Fruit fly (Drosophila melanogaster) whole organism, embryonic: ENCODE results near the gene Plzf.
A peak's percentile ranks its signal among the peaks of the same experiment; 100 is the strongest.

Experiments
- Aef1 ChIP-seq: fragments of 200-800 bp; sonication (Bioruptor generic); IDR thresholded peaks from 3 replicates; pipeline ENCODE4 v1.3.6; 2022; ENCODE audit warnings: missing biosample characterization, missing genetic modification characterization
- CG10654 ChIP-seq: fragments of 200-800 bp; sonication (Bioruptor generic); optimal IDR thresholded peaks from 2 replicates; lab custom pipeline; 2016; ENCODE audit warnings: missing biosample characterization, missing genetic modification characterization
- CG11085 ChIP-seq: fragments of 200-800 bp; sonication (Bioruptor generic); IDR thresholded peaks from 2 replicates; pipeline ENCODE4 v1.3.6; 2022; ENCODE audit warnings: missing biosample characterization, missing genetic modification characterization
- CG12219 ChIP-seq: fragments of 200-800 bp; sonication (Bioruptor generic); optimal IDR thresholded peaks from 3 replicates; lab custom pipeline; 2018; ENCODE audit warnings: missing biosample characterization, mild to moderate bottlenecking, missing genetic modification characterization
- CG13624 ChIP-seq: fragments of 200-800 bp; sonication (Bioruptor generic); optimal IDR thresholded peaks from 2 replicates; lab custom pipeline; 2016; ENCODE audit warnings: missing biosample characterization, missing genetic modification characterization
- CG17385 ChIP-seq: fragments of 200-800 bp; sonication (Bioruptor generic); optimal IDR thresholded peaks from 3 replicates; lab custom pipeline; 2018; ENCODE audit warnings: missing biosample characterization, mild to moderate bottlenecking, missing genetic modification characterization
- CG17612 ChIP-seq: fragments of 200-800 bp; sonication (Bioruptor generic); IDR thresholded peaks from 2 replicates; pipeline ENCODE4 v1.3.6; 2022; ENCODE audit warnings: missing biosample characterization, missing genetic modification characterization
- CG17912 ChIP-seq: fragments of 200-800 bp; sonication (Bioruptor generic); optimal IDR thresholded peaks from 2 replicates; lab custom pipeline; 2018; ENCODE audit warnings: missing biosample characterization, mild to moderate bottlenecking, missing genetic modification characterization
- CG18011 ChIP-seq: fragments of 200-800 bp; sonication (Bioruptor generic); optimal IDR thresholded peaks from 2 replicates; lab custom pipeline; 2017; ENCODE audit warnings: missing biosample characterization, missing genetic modification characterization, mild to moderate bottlenecking, moderate library complexity, missing genotype
- CG1832 ChIP-seq: fragments of 200-800 bp; sonication (Bioruptor generic); optimal IDR thresholded peaks from 2 replicates; lab custom pipeline; 2017; ENCODE audit warnings: missing biosample characterization, mild to moderate bottlenecking, missing genetic modification characterization, inconsistent platforms
- CG2199 ChIP-seq: fragments of 200-800 bp; sonication (Bioruptor generic); IDR thresholded peaks from 3 replicates; pipeline ENCODE4 v1.3.6; 2022; ENCODE audit warnings: missing biosample characterization, missing genetic modification characterization
- CG2712 ChIP-seq: fragments of 200-800 bp; optimal IDR thresholded peaks from 3 replicates; lab custom pipeline; 2019; ENCODE audit warnings: missing biosample characterization, mild to moderate bottlenecking, missing genetic modification characterization, moderate library complexity
- CG30020 ChIP-seq: fragments of 200-800 bp; optimal IDR thresholded peaks from 2 replicates; lab custom pipeline; 2019; ENCODE audit warnings: missing biosample characterization, mild to moderate bottlenecking, missing genetic modification characterization, moderate library complexity
- CG34422 ChIP-seq: fragments of 200-800 bp; sonication (Bioruptor generic); IDR thresholded peaks from 3 replicates; pipeline ENCODE4 v1.3.6; 2022; ENCODE audit warnings: missing biosample characterization, missing genetic modification characterization
- CG4282 ChIP-seq: fragments of 200-800 bp; sonication (Bioruptor generic); optimal IDR thresholded peaks from 2 replicates; lab custom pipeline; 2016; ENCODE audit warnings: missing biosample characterization, missing genetic modification characterization
- CG4617 ChIP-seq: fragments of 200-800 bp; sonication (Bioruptor generic); optimal IDR thresholded peaks from 3 replicates; lab custom pipeline; 2016; ENCODE audit warnings: missing biosample characterization, missing genetic modification characterization, borderline replicate concordance
- CG6272 ChIP-seq: fragments of 200-800 bp; sonication (Bioruptor generic); IDR thresholded peaks from 2 replicates; pipeline ENCODE4 v1.3.6; 2022; ENCODE audit warnings: missing biosample characterization, missing genetic modification characterization
- CG8281 ChIP-seq: fragments of 200-800 bp; sonication (Bioruptor generic); optimal IDR thresholded peaks from 2 replicates; lab custom pipeline; 2018; ENCODE audit warnings: missing biosample characterization, mild to moderate bottlenecking, missing genetic modification characterization, moderate library complexity
- CG8388 ChIP-seq: fragments of 200-800 bp; sonication (Bioruptor generic); optimal IDR thresholded peaks from 2 replicates; lab custom pipeline; 2019; ENCODE audit warnings: missing biosample characterization, mild to moderate bottlenecking, missing genetic modification characterization, moderate library complexity
- CoRest ChIP-seq: fragments of 200-800 bp; sonication (Bioruptor generic); optimal IDR thresholded peaks from 3 replicates; lab custom pipeline; 2018; ENCODE audit warnings: missing biosample characterization, mild to moderate bottlenecking, missing genetic modification characterization, moderate library complexity
- D19B ChIP-seq: fragments of 200-800 bp; sonication (Bioruptor generic); optimal IDR thresholded peaks from 2 replicates; lab custom pipeline; 2017; ENCODE audit warnings: missing biosample characterization, mild to moderate bottlenecking, missing genetic modification characterization
- Deaf1 ChIP-seq: fragments of 200-800 bp; optimal IDR thresholded peaks from 3 replicates; lab custom pipeline; 2019; ENCODE audit warnings: missing biosample characterization, mild to moderate bottlenecking, missing genetic modification characterization, moderate library complexity
- Doc2 ChIP-seq: fragments of 200-800 bp; sonication (Bioruptor generic); IDR thresholded peaks from 2 replicates; pipeline ENCODE4 v1.3.6; 2022; ENCODE audit warnings: missing biosample characterization, missing genetic modification characterization
- Doc3 ChIP-seq: fragments of 200-800 bp; sonication (Bioruptor generic); IDR thresholded peaks from 3 replicates; pipeline ENCODE4 v1.3.6; 2022; ENCODE audit warnings: missing biosample characterization, missing genetic modification characterization; ENCODE audit not compliant: partially characterized antibody
- Dref ChIP-seq: fragments of 200-800 bp; sonication (Bioruptor generic); IDR thresholded peaks from 2 replicates; pipeline ENCODE4 v1.3.6; 2022; ENCODE audit warnings: missing biosample characterization, missing genetic modification characterization
- ERR ChIP-seq: fragments of 200-800 bp; sonication (Bioruptor generic); optimal IDR thresholded peaks from 2 replicates; lab custom pipeline; 2016; ENCODE audit warnings: missing biosample characterization, missing genetic modification characterization
- Gug ChIP-seq: fragments of 200-800 bp; sonication (Bioruptor generic); IDR thresholded peaks from 4 replicates; pipeline ENCODE4 v1.3.6; 2022; ENCODE audit warnings: missing biosample characterization, missing genetic modification characterization
- Hsf ChIP-seq: fragments of 200-800 bp; sonication (Bioruptor generic); optimal IDR thresholded peaks from 3 replicates; lab custom pipeline; 2016; ENCODE audit warnings: missing biosample characterization, missing genetic modification characterization
- Kr ChIP-seq: fragments of 200-800 bp; sonication (Bioruptor generic); optimal IDR thresholded peaks from 2 replicates; lab custom pipeline; 2017; ENCODE audit warnings: missing biosample characterization, mild to moderate bottlenecking, missing genetic modification characterization
- NFAT ChIP-seq: fragments of 200-800 bp; sonication (Bioruptor generic); IDR thresholded peaks from 2 replicates; pipeline ENCODE4 v1.3.6; 2022; ENCODE audit warnings: missing biosample characterization, missing genetic modification characterization
- Nf-YA ChIP-seq: fragments of 200-800 bp; sonication (Bioruptor generic); IDR thresholded peaks from 2 replicates; pipeline ENCODE4 v1.3.6; 2022; ENCODE audit warnings: missing biosample characterization, missing genetic modification characterization
- Nf-YC ChIP-seq: fragments of 200-800 bp; optimal IDR thresholded peaks from 3 replicates; lab custom pipeline; 2019; ENCODE audit warnings: missing biosample characterization, mild to moderate bottlenecking, missing genetic modification characterization, moderate library complexity
- Poxn ChIP-seq: fragments of 200-800 bp; sonication (Bioruptor generic); IDR thresholded peaks from 2 replicates; pipeline ENCODE4 v1.3.6; 2022; ENCODE audit warnings: missing biosample characterization, missing genetic modification characterization
- Side ChIP-seq: fragments of 200-800 bp; sonication (Bioruptor generic); optimal IDR thresholded peaks from 2 replicates; lab custom pipeline; 2016; ENCODE audit warnings: missing biosample characterization, missing genetic modification characterization
- bcd ChIP-seq: fragments of 200-800 bp; sonication (Bioruptor generic); optimal IDR thresholded peaks from 2 replicates; lab custom pipeline; 2017; ENCODE audit warnings: missing biosample characterization, mild to moderate bottlenecking, missing genetic modification characterization
- bowl ChIP-seq: fragments of 200-800 bp; sonication (Bioruptor generic); IDR thresholded peaks from 2 replicates; pipeline ENCODE4 v1.3.6; 2022; ENCODE audit warnings: missing biosample characterization, missing genetic modification characterization
- cato ChIP-seq: fragments of 200-800 bp; sonication (Bioruptor generic); optimal IDR thresholded peaks from 2 replicates; lab custom pipeline; 2016; ENCODE audit warnings: missing biosample characterization, missing genetic modification characterization, borderline replicate concordance
- chif ChIP-seq, 2 experiments: fragments of 200-800 bp; sonication (Bioruptor generic); optimal IDR thresholded peaks; 3 replicates each; lab custom pipeline; 2016; ENCODE audit warnings: missing biosample characterization in 2 of 2, missing genetic modification characterization in 2 of 2
- chm ChIP-seq: fragments of 200-800 bp; sonication (Bioruptor generic); IDR thresholded peaks from 2 replicates; pipeline ENCODE4 v1.3.6; 2022; ENCODE audit warnings: missing biosample characterization, missing genetic modification characterization
- disco-r ChIP-seq: fragments of 200-800 bp; sonication (Bioruptor generic); optimal IDR thresholded peaks from 2 replicates; lab custom pipeline; 2016; ENCODE audit warnings: missing biosample characterization, missing genetic modification characterization
- emc ChIP-seq: fragments of 200-800 bp; sonication (Bioruptor generic); optimal IDR thresholded peaks from 2 replicates; lab custom pipeline; 2016; ENCODE audit warnings: missing biosample characterization, missing genetic modification characterization
- fd96Cb ChIP-seq: fragments of 200-800 bp; sonication (Bioruptor generic); optimal IDR thresholded peaks from 2 replicates; lab custom pipeline; 2018; ENCODE audit warnings: missing biosample characterization, mild to moderate bottlenecking, missing genetic modification characterization, moderate library complexity
- gt ChIP-seq: fragments of 200-800 bp; sonication (Bioruptor generic); IDR thresholded peaks from 2 replicates; pipeline ENCODE4 v1.3.6; 2022; ENCODE audit warnings: missing biosample characterization, missing genetic modification characterization
- mirr ChIP-seq: fragments of 200-800 bp; sonication (Bioruptor generic); optimal IDR thresholded peaks from 3 replicates; lab custom pipeline; 2018; ENCODE audit warnings: missing biosample characterization, mild to moderate bottlenecking, missing genetic modification characterization
- onecut ChIP-seq: fragments of 200-800 bp; sonication (Bioruptor generic); IDR thresholded peaks from 2 replicates; pipeline ENCODE4 v1.3.6; 2022; ENCODE audit warnings: missing biosample characterization, missing genetic modification characterization
- otp ChIP-seq: fragments of 200-800 bp; sonication (Bioruptor generic); IDR thresholded peaks from 3 replicates; pipeline ENCODE4, ENCODE4 v1.3.6; 2022; ENCODE audit warnings: missing biosample characterization, missing genetic modification characterization
- salm ChIP-seq: fragments of 200-800 bp; sonication (Bioruptor generic); optimal IDR thresholded peaks from 2 replicates; lab custom pipeline; 2018; ENCODE audit warnings: missing biosample characterization, mild to moderate bottlenecking, missing genetic modification characterization
- schlank ChIP-seq: fragments of 200-800 bp; sonication (Bioruptor generic); optimal IDR thresholded peaks from 2 replicates; lab custom pipeline; 2018; ENCODE audit warnings: missing biosample characterization, mild to moderate bottlenecking, missing genetic modification characterization
- slp2 ChIP-seq: fragments of 200-800 bp; sonication (Bioruptor generic); optimal IDR thresholded peaks from 2 replicates; lab custom pipeline; 2016; ENCODE audit warnings: missing biosample characterization, missing genetic modification characterization
- sqz ChIP-seq: fragments of 200-800 bp; sonication (Bioruptor generic); optimal IDR thresholded peaks from 3 replicates; lab custom pipeline; 2018; ENCODE audit warnings: missing biosample characterization, mild to moderate bottlenecking, missing genetic modification characterization
- toy ChIP-seq: fragments of 200-800 bp; sonication (Bioruptor generic); IDR thresholded peaks from 2 replicates; pipeline ENCODE4 v1.3.6; 2022; ENCODE audit warnings: missing biosample characterization, missing genetic modification characterization
- zfh2 ChIP-seq: fragments of 200-800 bp; sonication (Bioruptor generic); optimal IDR thresholded peaks from 2 replicates; lab custom pipeline; 2016; ENCODE audit warnings: missing biosample characterization, missing genetic modification characterization

Plzf gene

dm6 chr2L:12007331-12007791, 41.4 kb downstream of the Plzf start (continued):
- TF ChIP-seq CG11085 (GFP tag; lab: Robert Waterston, UW) (no peak), Deaf1 (tag; lab: Kevin White, UChicago) (peak; percentile 92), Kr (GFP tag; lab: Kevin White, UChicago) (peak; percentile 90), gt (no peak), CG8388 (peak; percentile 59), CG10654 (no peak), Aef1 (GFP tag; lab: Robert Waterston, UW) (no peak), CG2712 (tag; lab: Kevin White, UChicago) (peak; percentile 66), disco-r (GFP tag; lab: Kevin White, UChicago) (peak; percentile 50), bowl (GFP tag; lab: Robert Waterston, UW) (no peak), CG4282 (GFP tag; lab: Kevin White, UChicago) (no peak), sqz (GFP tag; lab: Kevin White, UChicago) (peak; percentile 96), Nf-YA (GFP tag; lab: Robert Waterston, UW) (no peak), bcd (GFP tag; lab: Kevin White, UChicago) (peak; percentile 32), cato (GFP tag; lab: Kevin White, UChicago) (no peak), CG17385 (GFP tag; lab: Kevin White, UChicago) (peak; percentile 76), CG12219 (GFP tag; lab: Kevin White, UChicago) (peak; percentile 85), CG17612 (GFP tag; lab: Robert Waterston, UW) (no peak), Gug (GFP tag; lab: Robert Waterston, UW) (0 out of 4 replicates have a peak, but pooled peaks have one; percentile 15), CG4617 (GFP tag; lab: Kevin White, UChicago) (no peak), Dref (GFP tag; lab: Robert Waterston, UW) (no peak), onecut (peak; percentile 92), Doc2 (GFP tag; lab: Robert Waterston, UW) (no peak), Poxn (GFP tag; lab: Robert Waterston, UW) (no peak), mirr (GFP tag; lab: Kevin White, UChicago) (peak; percentile 80), D19B (no peak), CG6272 (GFP tag; lab: Robert Waterston, UW) (peak; percentile 57; the same call in 1 of the 2 replicates), CG30020 (tag; lab: Kevin White, UChicago) (no peak), CG34422 (GFP tag; lab: Robert Waterston, UW) (no peak), slp2 (GFP tag; lab: Kevin White, UChicago) (no peak), salm (tag; lab: Kevin White, UChicago) (peak; percentile 43), CoRest (tag; lab: Kevin White, UChicago) (peak; percentile 21), fd96Cb (tag; lab: Kevin White, UChicago) (no peak), chif (GFP tag; optimal IDR thresholded peaks at IDR 0.05; lab: Kevin White, UChicago) (no peak), toy (GFP tag; lab: Robert Waterston, UW) (no peak), chm (GFP tag; lab: Robert Waterston, UW) (no peak), zfh2 (GFP tag; lab: Kevin White, UChicago) (no peak), CG13624 (GFP tag; lab: Kevin White, UChicago) (peak; percentile 74), CG2199 (no peak), CG18011 (GFP tag; lab: Kevin White, UChicago) (no peak), CG8281 (no peak), ERR (GFP tag; lab: Kevin White, UChicago) (peak; percentile 66), NFAT (GFP tag; lab: Robert Waterston, UW) (no peak), Hsf (GFP tag; lab: Kevin White, UChicago) (no peak), CG17912 (peak; percentile 98), Side (peak; percentile 16), Doc3 (GFP tag; lab: Robert Waterston, UW) (no peak), otp (GFP tag; lab: Robert Waterston, UW) (no peak), emc (GFP tag; lab: Kevin White, UChicago) (no peak), schlank (tag; lab: Kevin White, UChicago) (no peak), Nf-YC (tag; lab: Kevin White, UChicago) (peak; percentile 98), CG1832 (GFP tag; lab: Kevin White, UChicago) (peak; percentile 99)
